Worm (Caenorhabditis elegans) whole organism, mixed stage, embryonic: ENCODE results near the gene F59E11.6.

Experiments used
- mep-1 ChIP-seq: fragments of 150-350 bp; optimal IDR thresholded peaks from 2 replicates; lab custom pipeline; 2017; ENCODE audit warnings: missing biosample characterization, missing genetic modification reagents, missing genetic modification characterization, inconsistent platforms
- nhr-237 ChIP-seq: fragments of 150-350 bp; optimal IDR thresholded peaks from 2 replicates; lab custom pipeline; 2014; ENCODE audit warnings: missing biosample characterization, missing genetic modification characterization
- nhr-76 ChIP-seq: sonication (generic microtip); optimal IDR thresholded peaks from 2 replicates; lab custom pipeline; 2017; ENCODE audit warnings: missing biosample characterization, missing genetic modification characterization
- snpc-4 ChIP-seq: fragments of 150-350 bp; optimal IDR thresholded peaks from 2 replicates; lab custom pipeline; 2014; ENCODE audit warnings: missing biosample characterization, missing genetic modification characterization

ce11 chrV:8949873-8950272, 41.7 kb upstream of the F59E11.6 start:
- TF ChIP-seq nhr-76 (tag; lab: Kevin White, UChicago) (no peak), snpc-4 (tag; lab: Kevin White, UChicago) (no peak), nhr-237 (tag; lab: Kevin White, UChicago) (no peak), mep-1 (no peak)
